Worm (Caenorhabditis elegans): Measurements from ENCODE around the gene C48D5.3.

The C48D5.3 gene

DNA sequence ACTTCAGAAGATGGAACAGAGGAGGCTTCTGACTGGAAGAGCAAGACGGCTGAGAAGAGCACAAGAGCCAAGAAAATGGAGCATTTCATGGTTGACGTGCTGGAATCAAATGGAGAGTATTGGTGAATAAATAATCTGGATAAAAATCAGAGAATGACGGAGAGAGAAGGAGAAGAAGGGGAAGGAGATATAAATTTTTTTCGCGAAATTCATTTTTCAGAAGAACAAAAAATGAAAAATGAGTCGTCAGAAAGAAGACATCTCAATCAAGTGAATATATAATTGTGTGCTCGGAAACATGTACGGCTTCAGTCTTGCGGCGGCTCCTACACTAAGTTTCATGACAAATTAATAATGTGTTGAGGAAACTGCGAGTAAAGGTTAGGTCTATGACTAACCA is 31.8 kb downstream of the C48D5.3 start, which contains the start of gene C54C6.5:
C54C6.5 (minus strand) TSS at position 101 of the 400 bp plus-strand sequence.
- TF ChIP-seq ceh-2 (tag; optimal IDR thresholded peaks at IDR 0.05) (no peak), ceh-45 (GFP tag; IDR thresholded peaks at IDR 0.05) (no peak), ceh-24 (tag; optimal IDR thresholded peaks at IDR 0.05) (no peak), Y22D7AL.16 (tag; optimal IDR thresholded peaks at IDR 0.05) (no peak), ahr-1 (tag; optimal IDR thresholded peaks at IDR 0.05) (no peak), lim-6 (tag; optimal IDR thresholded peaks at IDR 0.05) (no peak), elt-2 (tag; optimal IDR thresholded peaks at IDR 0.05) (no peak), hlh-30 (tag; optimal IDR thresholded peaks at IDR 0.05; ENCODE audit: insufficient read depth) (no peak)

DNA sequence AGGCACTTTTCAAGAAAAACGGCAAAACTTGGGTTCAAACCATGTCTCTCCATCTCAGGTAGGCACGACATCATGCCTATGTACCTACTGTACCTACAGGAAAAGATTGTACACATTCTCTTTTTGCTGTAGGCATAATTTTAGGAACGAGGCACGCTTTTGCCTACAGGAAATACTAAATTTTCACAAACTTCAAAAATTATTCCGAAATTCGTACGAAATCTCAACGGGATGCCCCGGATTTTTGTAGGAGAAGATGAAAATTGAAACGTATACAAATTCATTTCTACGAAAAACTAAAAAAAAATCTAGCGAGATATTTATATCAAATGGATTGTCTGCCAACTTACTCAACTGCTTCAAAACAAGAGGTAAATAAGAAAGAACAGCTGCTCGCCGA is 33.5 kb downstream of the C48D5.3 start, which contains the start of gene C54C6.11:
C54C6.11 (plus strand) TSS at position 301 of the 400 bp plus-strand sequence.
- TF ChIP-seq syd-9 (tag; optimal IDR thresholded peaks at IDR 0.05) (no peak), ceh-9 (tag; optimal IDR thresholded peaks at IDR 0.05) (no peak), tbx-7 (tag; optimal IDR thresholded peaks at IDR 0.05) (no peak), rnt-1 (tag; optimal IDR thresholded peaks at IDR 0.05) (no peak), K09A11.1 (tag; optimal IDR thresholded peaks at IDR 0.05; ENCODE audit: insufficient read depth) (no peak), hlh-13 (GFP tag; optimal IDR thresholded peaks at IDR 0.05) (no peak)

DNA sequence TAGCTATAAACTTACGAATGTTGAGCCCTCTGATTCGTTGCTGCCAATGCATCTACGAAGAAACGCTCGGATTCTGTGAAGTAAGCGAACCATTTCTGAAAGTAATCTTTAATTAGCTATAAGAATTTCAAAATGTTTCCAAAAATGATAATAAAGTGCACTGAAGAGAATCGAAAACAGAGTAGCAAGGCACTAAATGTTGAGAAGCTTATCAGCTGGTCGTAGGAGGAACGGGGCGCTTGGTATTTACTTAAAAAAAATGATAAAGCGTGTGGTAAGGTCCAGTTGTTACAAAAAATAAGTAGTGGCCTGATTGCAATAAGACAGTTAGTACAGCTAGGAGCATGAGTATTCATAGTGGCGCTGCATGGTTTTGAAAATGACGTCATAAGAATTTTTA is 35.2 kb downstream of the C48D5.3 start, which contains the start of gene C54C6.7:
C54C6.7 (minus strand) TSS at position 101 of the 400 bp plus-strand sequence.
- no peak for TF ChIP-seq ceh-31 (tag; optimal IDR thresholded peaks at IDR 0.05)
- TF ChIP-seq gmeb-2 (tag; optimal IDR thresholded peaks at IDR 0.05): no peak
- no peak for TF ChIP-seq ttx-3 (tag; optimal IDR thresholded peaks at IDR 0.05)
- TF ChIP-seq odd-2 (tag; optimal IDR thresholded peaks at IDR 0.05): no peak
- no peak for TF ChIP-seq tbx-2 (tag; optimal IDR thresholded peaks at IDR 0.05)
- no peak for TF ChIP-seq hlh-15 (tag; optimal IDR thresholded peaks at IDR 0.05)
- TF ChIP-seq unc-42 (tag; optimal IDR thresholded peaks at IDR 0.05): no peak
- no peak for TF ChIP-seq pat-9 (tag; optimal IDR thresholded peaks at IDR 0.05)
- TF ChIP-seq C38D4.7 (GFP tag; optimal IDR thresholded peaks at IDR 0.05): no peak
- no peak for TF ChIP-seq ceh-30 (tag; optimal IDR thresholded peaks at IDR 0.05)
- TF ChIP-seq hlh-8 (tag; optimal IDR thresholded peaks at IDR 0.05): no peak
- TF ChIP-seq elt-4 (tag; optimal IDR thresholded peaks at IDR 0.05): no peak
- no peak for TF ChIP-seq ceh-34 (tag; optimal IDR thresholded peaks at IDR 0.05)
- TF ChIP-seq eyg-1 (tag; optimal IDR thresholded peaks at IDR 0.05): no peak
- no peak for TF ChIP-seq nhr-11 (tag; optimal IDR thresholded peaks at IDR 0.05)

DNA sequence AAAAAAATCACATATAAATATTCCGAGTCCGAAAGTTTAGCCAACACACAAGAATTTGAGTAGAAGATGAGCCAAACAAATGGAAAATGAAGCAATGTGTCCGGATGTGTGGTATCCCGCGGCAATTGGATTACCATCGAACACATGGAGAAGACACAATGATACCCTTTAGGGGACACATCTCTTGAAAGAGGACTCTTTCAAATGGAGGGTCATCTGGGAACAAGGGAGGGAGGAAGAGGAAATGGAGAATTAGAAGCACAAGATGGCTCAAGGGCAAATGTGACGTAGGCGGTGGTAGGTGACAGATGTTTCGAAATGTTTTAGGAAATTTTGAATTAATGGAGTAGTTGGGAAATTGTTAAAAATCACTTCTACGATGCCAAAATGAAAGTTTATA is 38.5 kb downstream of the C48D5.3 start:
- peak; percentile 7 for TF ChIP-seq ceh-34 (tag; optimal IDR thresholded peaks at IDR 0.05)
- no peak for TF ChIP-seq ceh-45 (GFP tag; IDR thresholded peaks at IDR 0.05)
- peak; percentile 67 for TF ChIP-seq ceh-31 (tag; optimal IDR thresholded peaks at IDR 0.05)
- TF ChIP-seq fkh-10 (GFP tag; optimal IDR thresholded peaks at IDR 0.05): peak; percentile 23
- peak; percentile 92 for TF ChIP-seq unc-42 (tag; optimal IDR thresholded peaks at IDR 0.05)
- TF ChIP-seq mec-3 (tag; optimal IDR thresholded peaks at IDR 0.05; ENCODE audit: borderline replicate concordance): no peak

DNA sequence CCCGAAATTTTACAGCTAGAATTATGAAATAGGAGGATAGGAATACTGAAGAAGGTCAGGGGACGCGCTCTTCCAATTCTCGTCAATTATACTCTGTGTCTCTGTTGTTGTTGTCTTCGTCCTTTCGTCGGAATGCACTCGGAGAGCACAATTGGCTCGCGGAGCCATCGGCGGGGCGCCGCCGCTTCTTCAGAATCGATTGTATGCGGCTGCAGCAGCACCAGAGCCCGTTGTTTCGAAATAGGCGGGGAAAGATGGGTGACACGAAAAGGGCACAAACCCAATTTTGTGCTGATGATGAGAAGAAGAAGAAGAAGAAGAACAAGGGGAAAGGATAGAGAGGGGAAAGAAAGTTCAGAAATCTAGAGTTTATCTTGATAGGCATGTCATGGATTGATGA is 39.4 kb downstream of the C48D5.3 start:
- TF ChIP-seq ceh-48 (tag; optimal IDR thresholded peaks at IDR 0.05) (peak; percentile 58), Y22D7AL.16 (tag; optimal IDR thresholded peaks at IDR 0.05) (no peak), ceh-31 (tag; optimal IDR thresholded peaks at IDR 0.05) (peak; percentile 55), sox-4 (tag; optimal IDR thresholded peaks at IDR 0.05) (no peak), unc-42 (tag; optimal IDR thresholded peaks at IDR 0.05) (peak; percentile 73), nfya-1 (tag; optimal IDR thresholded peaks at IDR 0.05) (peak; percentile 23)

Data from whole organism, late embryonic.